Fruit fly (Drosophila melanogaster): ENCODE measurements around the gene CG8004.

dm6 chr3L:19932917-19933316 is 4.6 kb upstream of the CG8004 start:
- TF ChIP-seq pita (GFP tag; optimal IDR thresholded peaks at IDR 0.05) (no peak), ara (GFP tag; IDR thresholded peaks at IDR 0.05) (no peak; the same call in 1 of the 2 replicates), NFAT (GFP tag; IDR thresholded peaks at IDR 0.05) (no peak), nom (GFP tag; optimal IDR thresholded peaks at IDR 0.05) (no peak), CG12744 (GFP tag; optimal IDR thresholded peaks at IDR 0.05) (no peak)
